Worm (Caenorhabditis elegans) whole organism, L1 larva: ENCODE measurements around the gene F57F5.3.

Experiments
- C16A3.4 ChIP-seq: fragments of 150-350 bp; optimal IDR thresholded peaks from 2 replicates; lab custom pipeline; 2014; ENCODE audit warnings: missing biosample characterization, missing genetic modification characterization
- C34B4.2 ChIP-seq: sonication (generic microtip); optimal IDR thresholded peaks from 2 replicates; lab custom pipeline; 2017; ENCODE audit warnings: mild to moderate bottlenecking, missing genetic modification characterization, missing compliant biosample characterization
- Y116A8C.19 ChIP-seq: sonication (generic microtip); optimal IDR thresholded peaks from 2 replicates; lab custom pipeline; 2016; ENCODE audit warnings: missing compliant biosample characterization, missing genetic modification characterization, borderline replicate concordance
- alr-1 ChIP-seq: fragments of 200-800 bp; sonication (Bioruptor generic); optimal IDR thresholded peaks from 2 replicates; lab custom pipeline; 2018; ENCODE audit warnings: borderline replicate concordance, mild to moderate bottlenecking, missing genetic modification characterization, missing compliant biosample characterization
- ama-1 ChIP-seq: fragments of 150-350 bp; optimal IDR thresholded peaks from 2 replicates; lab custom pipeline; 2014
- blmp-1 ChIP-seq: fragments of 150-350 bp; optimal IDR thresholded peaks from 2 replicates; lab custom pipeline; 2014; ENCODE audit warnings: missing biosample characterization, missing genetic modification characterization
- ceh-63 ChIP-seq: fragments of 200-800 bp; sonication (Bioruptor generic); optimal IDR thresholded peaks from 2 replicates; lab custom pipeline; 2018; ENCODE audit warnings: mild to moderate bottlenecking, missing genetic modification characterization, missing compliant biosample characterization
- ceh-8 ChIP-seq: fragments of 200-800 bp; sonication (Bioruptor generic); optimal IDR thresholded peaks from 2 replicates; lab custom pipeline; 2018; ENCODE audit warnings: mild to moderate bottlenecking, missing genetic modification characterization, moderate library complexity, missing compliant biosample characterization
- ceh-82 ChIP-seq, 3 experiments: fragments of 150-350 bp in 1 of 3; sonication (generic microtip) in 2 of 3; optimal IDR thresholded peaks; 2 replicates each; lab custom pipeline; 2014 to 2017; ENCODE audit warnings: missing biosample characterization in 3 of 3, missing genetic modification characterization in 3 of 3
- ceh-88 ChIP-seq: fragments of 200-800 bp; sonication (Bioruptor generic); IDR thresholded peaks from 2 replicates; pipeline ENCODE4 v1.3.6; 2022; ENCODE audit warnings: missing genetic modification characterization, missing compliant biosample characterization
- ceh-90 ChIP-seq: sonication (generic microtip); optimal IDR thresholded peaks from 2 replicates; lab custom pipeline; 2016; ENCODE audit warnings: missing genetic modification characterization, missing compliant biosample characterization
- efl-1 ChIP-seq, 4 experiments: fragments of 150-350 bp; optimal IDR thresholded peaks in 3 of 4; peaks in 1 of 4; 1 replicate in 1 of 4; 2 replicates in 3 of 4; lab custom pipeline; 2014; ENCODE audit warnings: missing biosample characterization in 2 of 4, missing genetic modification characterization in 2 of 4, missing genetic modification reagents in 2 of 4
- efl-3 ChIP-seq: fragments of 200-800 bp; sonication (Bioruptor generic); optimal IDR thresholded peaks from 2 replicates; lab custom pipeline; 2018; ENCODE audit warnings: mild to moderate bottlenecking, missing genetic modification characterization, missing compliant biosample characterization
- elt-3 ChIP-seq, 6 experiments: fragments of 150-350 bp in 1 of 6; sonication (generic microtip); optimal IDR thresholded peaks; 2 replicates each; lab custom pipeline; 2017 to 2018; ENCODE audit warnings: missing biosample characterization in 6 of 6, missing genetic modification characterization in 6 of 6, inconsistent platforms in 1 of 6
- ets-5 ChIP-seq: fragments of 200-800 bp; sonication (Bioruptor generic); IDR thresholded peaks from 2 replicates; pipeline ENCODE4 v1.3.6; 2022; ENCODE audit warnings: missing genetic modification characterization, missing compliant biosample characterization
- fkh-4 ChIP-seq: sonication (generic microtip); optimal IDR thresholded peaks from 2 replicates; lab custom pipeline; 2016; ENCODE audit warnings: missing compliant biosample characterization, missing genetic modification characterization, borderline replicate concordance
- fkh-8 ChIP-seq: sonication (generic microtip); optimal IDR thresholded peaks from 2 replicates; lab custom pipeline; 2016; ENCODE audit warnings: mild to moderate bottlenecking, missing genetic modification characterization, missing compliant biosample characterization
- grh-1 ChIP-seq: fragments of 200-800 bp; sonication (Bioruptor generic); IDR thresholded peaks from 2 replicates; pipeline ENCODE4 v1.3.6; 2022; ENCODE audit warnings: missing genetic modification reagents, missing genetic modification characterization, missing compliant biosample characterization
- jun-1 ChIP-seq: fragments of 150-350 bp; optimal IDR thresholded peaks from 2 replicates; lab custom pipeline; 2014; ENCODE audit warnings: missing biosample characterization, missing genetic modification reagents, missing genetic modification characterization
- lin-13 ChIP-seq: fragments of 150-350 bp; optimal IDR thresholded peaks from 2 replicates; lab custom pipeline; 2014; ENCODE audit warnings: missing biosample characterization, missing genetic modification reagents, missing genetic modification characterization
- lin-14 ChIP-seq: fragments of 200-800 bp; sonication (Bioruptor generic); optimal IDR thresholded peaks from 2 replicates; lab custom pipeline; 2018; ENCODE audit warnings: mild to moderate bottlenecking, missing genetic modification characterization, moderate library complexity, missing compliant biosample characterization
- lin-15B ChIP-seq: fragments of 150-350 bp; sonication (generic microtip); optimal IDR thresholded peaks from 3 replicates; lab custom pipeline; 2014; ENCODE audit warnings: missing biosample characterization, missing genetic modification characterization
- lir-3 ChIP-seq: sonication (generic microtip); optimal IDR thresholded peaks from 2 replicates; lab custom pipeline; 2016; ENCODE audit warnings: mild to moderate bottlenecking, missing genetic modification characterization, moderate library complexity, missing compliant biosample characterization; ENCODE audit not compliant: poor library complexity
- lsy-2 ChIP-seq, 2 experiments: fragments of 150-350 bp; optimal IDR thresholded peaks; 2 replicates each; lab custom pipeline; 2014; ENCODE audit warnings: missing biosample characterization in 2 of 2, missing genetic modification characterization in 2 of 2
- mef-2 ChIP-seq: fragments of 150-350 bp; optimal IDR thresholded peaks from 2 replicates; lab custom pipeline; 2014; ENCODE audit warnings: missing biosample characterization, missing genetic modification characterization
- nhr-12 ChIP-seq: sonication (generic microtip); optimal IDR thresholded peaks from 2 replicates; lab custom pipeline; 2017; ENCODE audit warnings: missing biosample characterization, missing genetic modification characterization
- nhr-19 ChIP-seq: fragments of 200-800 bp; sonication (Bioruptor generic); conservative IDR thresholded peaks from 2 replicates; pipeline ENCODE4 v1.3.6; 2022; ENCODE audit warnings: missing genetic modification characterization, missing compliant biosample characterization
- nhr-237 ChIP-seq: fragments of 150-350 bp; optimal IDR thresholded peaks from 2 replicates; lab custom pipeline; 2014; ENCODE audit warnings: missing biosample characterization, missing genetic modification characterization
- nhr-28 ChIP-seq: fragments of 150-350 bp; optimal IDR thresholded peaks from 2 replicates; lab custom pipeline; 2014; ENCODE audit warnings: missing biosample characterization, missing genetic modification characterization
- nhr-47 ChIP-seq: sonication (generic microtip); optimal IDR thresholded peaks from 2 replicates; lab custom pipeline; 2016; ENCODE audit warnings: mild to moderate bottlenecking, missing genetic modification characterization, moderate library complexity, missing compliant biosample characterization
- nhr-85 ChIP-seq: sonication (generic microtip); peaks from one replicate; lab custom pipeline; 2016; ENCODE audit warnings: missing genetic modification characterization, inconsistent platforms, missing compliant biosample characterization
- nhr-90 ChIP-seq: sonication (generic microtip); optimal IDR thresholded peaks from 2 replicates; lab custom pipeline; 2016; ENCODE audit warnings: mild to moderate bottlenecking, missing genetic modification characterization, missing compliant biosample characterization; ENCODE audit not compliant: poor library complexity
- pag-3 ChIP-seq: sonication (generic microtip); optimal IDR thresholded peaks from 2 replicates; lab custom pipeline; 2017; ENCODE audit warnings: missing genetic modification characterization, mild to moderate bottlenecking, missing compliant biosample characterization, antibody characterized with exemption, borderline replicate concordance; ENCODE audit not compliant: insufficient read depth
- rnt-1 ChIP-seq: sonication (generic microtip); optimal IDR thresholded peaks from 2 replicates; lab custom pipeline; 2016; ENCODE audit warnings: mild to moderate bottlenecking, missing genetic modification characterization, moderate library complexity, missing compliant biosample characterization
- skn-1 ChIP-seq: fragments of 150-350 bp; optimal IDR thresholded peaks from 2 replicates; lab custom pipeline; 2014; ENCODE audit warnings: missing biosample characterization, missing genetic modification characterization
- sptf-1 ChIP-seq: fragments of 150-350 bp; optimal IDR thresholded peaks from 2 replicates; lab custom pipeline; 2014; ENCODE audit warnings: missing biosample characterization, missing genetic modification characterization
- sup-37 ChIP-seq: fragments of 200-800 bp; sonication (Bioruptor generic); optimal IDR thresholded peaks from 2 replicates; lab custom pipeline; 2018; ENCODE audit warnings: mild to moderate bottlenecking, missing genetic modification characterization, missing compliant biosample characterization
- unc-130 ChIP-seq: fragments of 150-350 bp; optimal IDR thresholded peaks from 2 replicates; lab custom pipeline; 2017; ENCODE audit warnings: missing biosample characterization, missing genetic modification characterization, inconsistent platforms
- unc-30 ChIP-seq: sonication (generic microtip); optimal IDR thresholded peaks from 2 replicates; lab custom pipeline; 2017; ENCODE audit warnings: missing biosample characterization, missing genetic modification characterization
- unc-62 ChIP-seq: fragments of 150-350 bp; optimal IDR thresholded peaks from 2 replicates; lab custom pipeline; 2014; ENCODE audit warnings: missing biosample characterization, missing genetic modification reagents, missing genetic modification characterization

Gene F57F5.3

DNA sequence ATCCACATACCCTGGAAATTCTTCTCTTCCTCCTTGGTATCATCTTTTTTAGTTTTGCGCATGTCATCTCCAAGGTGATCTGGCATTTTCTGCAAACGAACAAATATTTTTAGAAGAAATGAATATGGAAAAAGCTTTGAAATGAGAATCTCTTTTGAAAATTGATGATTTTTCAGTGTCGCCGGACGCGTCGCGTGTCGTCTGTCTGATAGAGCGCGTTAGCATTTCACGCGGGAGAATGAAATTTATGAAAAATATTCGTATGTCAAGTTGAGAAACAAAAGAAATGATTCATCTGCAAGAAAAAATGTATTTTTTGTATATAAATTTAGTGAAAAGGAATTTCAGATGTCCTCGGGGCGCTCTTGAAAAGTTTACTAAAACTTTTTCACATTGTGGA is 24.1 kb downstream of the F57F5.3 start, which contains the start of gene rpt-1 (continued):
- TF ChIP-seq nhr-19 (GFP tag; lab: Robert Waterston, UW): peak; percentile 49
- TF ChIP-seq rnt-1 (tag; lab: Kevin White, UChicago): peak; percentile 56
- no peak for TF ChIP-seq mef-2 (tag; lab: Kevin White, UChicago)
- peak; percentile 92 to 98 for TF ChIP-seq efl-1 (optimal IDR thresholded peaks at IDR 0.05; lab: Kevin White, UChicago)
- TF ChIP-seq efl-1 (GFP tag; optimal IDR thresholded peaks at IDR 0.05 in 1 of 2; lab: Kevin White, UChicago): peak; percentile 91 to 99
- peak; percentile 44 for TF ChIP-seq fkh-8 (tag; lab: Kevin White, UChicago)
- TF ChIP-seq ceh-90 (tag; lab: Kevin White, UChicago): no peak
- TF ChIP-seq sptf-1 (tag; lab: Kevin White, UChicago): no peak
- peak; percentile 79 for TF ChIP-seq unc-130 (tag; lab: Kevin White, UChicago)
- TF ChIP-seq unc-30 (tag; lab: Kevin White, UChicago): no peak
- peak in 1 of 6 experiments; percentile 60 for TF ChIP-seq elt-3 (tag; optimal IDR thresholded peaks at IDR 0.05; lab: Kevin White, UChicago)
- peak; percentile 42 for TF ChIP-seq lin-13
- TF ChIP-seq nhr-28 (tag; lab: Kevin White, UChicago): no peak
- TF ChIP-seq ceh-82 (tag; optimal IDR thresholded peaks at IDR 0.05; lab: Kevin White, UChicago): peak; percentile 41 to 76 (median 71)
- no peak for TF ChIP-seq Y116A8C.19 (tag; lab: Kevin White, UChicago)
- TF ChIP-seq skn-1 (tag; lab: Kevin White, UChicago): peak; percentile 99
- no peak for TF ChIP-seq pag-3 (tag; lab: Kevin White, UChicago)
- TF ChIP-seq ets-5 (GFP tag; lab: Robert Waterston, UW): no peak
- TF ChIP-seq C34B4.2 (tag; lab: Kevin White, UChicago): no peak
- peak; percentile 66 to 88 for TF ChIP-seq lsy-2 (tag; optimal IDR thresholded peaks at IDR 0.05; lab: Kevin White, UChicago)
- TF ChIP-seq nhr-90 (tag; lab: Kevin White, UChicago): peak; percentile 6
- TF ChIP-seq efl-3 (GFP tag; lab: Kevin White, UChicago): no peak
- TF ChIP-seq ceh-8: no peak
- peak; percentile 59 for TF ChIP-seq nhr-85 (tag; lab: Kevin White, UChicago)
- no peak for TF ChIP-seq ceh-88 (GFP tag; lab: Robert Waterston, UW)
- peak; percentile 65 for TF ChIP-seq nhr-47
- TF ChIP-seq jun-1: peak; percentile 1
- TF ChIP-seq grh-1 (GFP tag; lab: Robert Waterston, UW): no peak
- TF ChIP-seq nhr-237: no peak
- TF ChIP-seq ama-1: no peak
- no peak for TF ChIP-seq sup-37 (GFP tag; lab: Kevin White, UChicago)
- peak; percentile 83 for TF ChIP-seq lin-15B
- no peak for TF ChIP-seq fkh-4 (tag; lab: Kevin White, UChicago)
- TF ChIP-seq C16A3.4 (tag; lab: Kevin White, UChicago): peak; percentile 73
- TF ChIP-seq alr-1 (tag; lab: Kevin White, UChicago): no peak
- no peak for TF ChIP-seq unc-62 (GFP tag; lab: Kevin White, UChicago)
- no peak for TF ChIP-seq nhr-12 (tag; lab: Kevin White, UChicago)
- no peak for TF ChIP-seq lir-3 (tag; lab: Kevin White, UChicago)
- TF ChIP-seq lin-14: peak; percentile 65
- no peak for TF ChIP-seq ceh-63 (GFP tag; lab: Kevin White, UChicago)
- peak; percentile 84 for TF ChIP-seq blmp-1 (tag; lab: Kevin White, UChicago)
